Worm (Caenorhabditis elegans) whole organism, young adult: ENCODE data around the gene F56H9.6.

Experiments used
- Y67H2A.10 ChIP-seq: fragments of 200-800 bp; sonication (Bioruptor generic); conservative IDR thresholded peaks from 2 replicates; pipeline ENCODE4 v1.3.6; 2022; ENCODE audit warnings: missing genetic modification reagents, missing genetic modification characterization, missing compliant biosample characterization
- ama-1 ChIP-seq, 3 experiments: fragments of 150-350 bp in 1 of 3; sonication (generic microtip) in 2 of 3; optimal IDR thresholded peaks; 2 replicates each; lab custom pipeline; 2014 to 2018; ENCODE audit warnings: missing biosample characterization in 2 of 3, missing genetic modification characterization in 2 of 3, missing genetic modification reagents in 2 of 3
- athp-1 ChIP-seq: sonication (generic microtip); optimal IDR thresholded peaks from 2 replicates; lab custom pipeline; 2017; ENCODE audit warnings: mild to moderate bottlenecking, missing genetic modification characterization, missing compliant biosample characterization
- die-1 ChIP-seq: sonication (generic microtip); optimal IDR thresholded peaks from 2 replicates; lab custom pipeline; 2016; ENCODE audit warnings: missing genotype, mild to moderate bottlenecking, missing genetic modification characterization, missing compliant biosample characterization
- efl-1 ChIP-seq: fragments of 150-350 bp; optimal IDR thresholded peaks from 2 replicates; lab custom pipeline; 2014; ENCODE audit warnings: missing biosample characterization, missing genetic modification reagents, missing genetic modification characterization
- hrde-1 ChIP-seq: sonication (generic microtip); optimal IDR thresholded peaks from 2 replicates; lab custom pipeline; 2016; ENCODE audit warnings: missing genetic modification characterization, mild to moderate bottlenecking, missing compliant biosample characterization, moderate library complexity, missing genotype, missing genetic modification reagents, borderline replicate concordance
- lin-35 ChIP-seq, 3 experiments: fragments of 150-350 bp in 2 of 3; sonication (generic microtip) in 1 of 3; optimal IDR thresholded peaks; 2 replicates each; lab custom pipeline; 2014 to 2018; ENCODE audit warnings: missing biosample characterization in 3 of 3, missing genetic modification characterization in 3 of 3, missing genetic modification reagents in 3 of 3
- pha-4 ChIP-seq: fragments of 150-350 bp; sonication (generic microtip); optimal IDR thresholded peaks from 2 replicates; lab custom pipeline; 2014; ENCODE audit warnings: missing biosample characterization, missing genetic modification reagents, missing genetic modification characterization
- unc-62 ChIP-seq: fragments of 150-350 bp; optimal IDR thresholded peaks from 2 replicates; lab custom pipeline; 2014; ENCODE audit warnings: missing biosample characterization, missing genetic modification reagents, missing genetic modification characterization

DNA sequence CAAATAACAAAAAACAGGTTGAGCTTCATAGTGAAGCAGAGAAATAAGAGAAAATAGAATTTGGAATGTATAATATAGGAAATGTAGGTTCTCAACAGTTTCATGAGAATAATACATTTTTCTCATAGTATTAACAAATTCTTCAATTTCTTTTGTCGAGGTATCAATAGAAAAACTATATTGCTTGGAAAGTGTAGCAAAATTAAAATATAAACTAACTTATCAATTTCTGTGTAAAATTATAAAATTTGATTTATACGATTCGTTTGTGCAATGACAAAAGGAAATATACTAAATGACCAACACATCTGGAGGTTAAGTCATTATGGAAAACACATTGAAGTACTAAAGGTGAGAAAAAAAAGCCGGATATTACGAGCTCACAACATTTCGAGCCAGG, 32.0 kb upstream of the F56H9.6 start, which contains the start of gene W05B10.3:
- TF ChIP-seq efl-1 (no peak), lin-35 (GFP tag; optimal IDR thresholded peaks at IDR 0.05; lab: Kevin White, UChicago) (no peak), athp-1 (tag; lab: Kevin White, UChicago) (no peak), pha-4 (no peak), unc-62 (GFP tag; lab: Kevin White, UChicago) (no peak), hrde-1 (tag; lab: Kevin White, UChicago) (no peak), die-1 (tag; lab: Kevin White, UChicago) (no peak), Y67H2A.10 (GFP tag; lab: Robert Waterston, UW) (no peak), ama-1 (optimal IDR thresholded peaks at IDR 0.05; lab: Kevin White, UChicago) (no peak), ama-1 (GFP tag; optimal IDR thresholded peaks at IDR 0.05; lab: Kevin White, UChicago) (no peak)
